Fruit fly (Drosophila melanogaster) whole organism, prepupa: Measurements from ENCODE around the gene CG11779.

Source experiments
- Blimp-1 ChIP-seq: fragments of 200-800 bp; sonication (Bioruptor generic); optimal IDR thresholded peaks from 3 replicates; lab custom pipeline; 2017; ENCODE audit warnings: missing biosample characterization, missing genetic modification characterization, mild to moderate bottlenecking, moderate library complexity, missing genetic modification reagents
- CG10631 ChIP-seq: fragments of 200-800 bp; sonication (Bioruptor generic); optimal IDR thresholded peaks from 2 replicates; lab custom pipeline; 2016; ENCODE audit warnings: missing biosample characterization, missing genetic modification characterization
- CG10669 ChIP-seq: fragments of 200-800 bp; sonication (Bioruptor generic); optimal IDR thresholded peaks from 3 replicates; lab custom pipeline; 2018; ENCODE audit warnings: missing biosample characterization, mild to moderate bottlenecking, missing genetic modification characterization, moderate library complexity
- CG11294 ChIP-seq: fragments of 200-800 bp; sonication (Bioruptor generic); IDR thresholded peaks from 2 replicates; pipeline ENCODE4 v1.3.6; 2022; ENCODE audit warnings: missing biosample characterization, missing genetic modification characterization
- CG11762 ChIP-seq: fragments of 200-800 bp; sonication (Bioruptor generic); optimal IDR thresholded peaks from 3 replicates; lab custom pipeline; 2016; ENCODE audit warnings: missing biosample characterization, missing genetic modification characterization; ENCODE audit not compliant: insufficient read depth
- CG11902 ChIP-seq: fragments of 200-800 bp; sonication (Bioruptor generic); optimal IDR thresholded peaks from 3 replicates; lab custom pipeline; 2016; ENCODE audit warnings: missing biosample characterization, missing genetic modification characterization
- CG15336 ChIP-seq: fragments of 200-800 bp; sonication (Bioruptor generic); IDR thresholded peaks from 2 replicates; pipeline ENCODE4 v1.3.6; 2022; ENCODE audit warnings: missing biosample characterization, missing genetic modification characterization
- CG1621 ChIP-seq: fragments of 200-800 bp; sonication (Bioruptor generic); optimal IDR thresholded peaks from 3 replicates; lab custom pipeline; 2018; ENCODE audit warnings: missing biosample characterization, mild to moderate bottlenecking, missing genetic modification characterization
- CG16779 ChIP-seq: fragments of 200-800 bp; sonication (Bioruptor generic); optimal IDR thresholded peaks from 3 replicates; lab custom pipeline; 2017; ENCODE audit warnings: missing biosample characterization, mild to moderate bottlenecking, missing genetic modification characterization
- CG3032 ChIP-seq: fragments of 200-800 bp; optimal IDR thresholded peaks from 2 replicates; lab custom pipeline; 2019; ENCODE audit warnings: missing biosample characterization, mild to moderate bottlenecking, missing genetic modification characterization, moderate library complexity
- CG31627 ChIP-seq: fragments of 200-800 bp; sonication (Bioruptor generic); optimal IDR thresholded peaks from 3 replicates; lab custom pipeline; 2016; ENCODE audit warnings: missing biosample characterization, missing genetic modification characterization
- CG32006 ChIP-seq: fragments of 200-800 bp; sonication (Bioruptor generic); optimal IDR thresholded peaks from 3 replicates; lab custom pipeline; 2017; ENCODE audit warnings: missing biosample characterization, mild to moderate bottlenecking, missing genetic modification characterization
- CG3919 ChIP-seq: fragments of 200-800 bp; sonication (Bioruptor generic); optimal IDR thresholded peaks from 3 replicates; lab custom pipeline; 2016; ENCODE audit warnings: missing biosample characterization, missing genetic modification characterization
- CG4318 ChIP-seq: fragments of 200-800 bp; sonication (Bioruptor generic); optimal IDR thresholded peaks from 3 replicates; lab custom pipeline; 2017; ENCODE audit warnings: missing biosample characterization, mild to moderate bottlenecking, missing genetic modification characterization
- CG6276 ChIP-seq: fragments of 200-800 bp; sonication (Bioruptor generic); optimal IDR thresholded peaks from 2 replicates; lab custom pipeline; 2017; ENCODE audit warnings: missing biosample characterization, mild to moderate bottlenecking, missing genetic modification characterization
- CG6792 ChIP-seq: fragments of 200-800 bp; sonication (Bioruptor generic); optimal IDR thresholded peaks from 3 replicates; lab custom pipeline; 2016; ENCODE audit warnings: missing biosample characterization, missing genetic modification characterization
- CG6854 ChIP-seq: fragments of 200-800 bp; sonication (Bioruptor generic); optimal IDR thresholded peaks from 2 replicates; lab custom pipeline; 2017; ENCODE audit warnings: missing biosample characterization, mild to moderate bottlenecking, missing genetic modification characterization
- CG7368 ChIP-seq: fragments of 200-800 bp; sonication (Bioruptor generic); optimal IDR thresholded peaks from 3 replicates; lab custom pipeline; 2016; ENCODE audit warnings: missing biosample characterization, missing genetic modification characterization
- CG8319 ChIP-seq: fragments of 200-800 bp; sonication (Bioruptor generic); optimal IDR thresholded peaks from 3 replicates; lab custom pipeline; 2016; ENCODE audit warnings: missing biosample characterization, missing genetic modification characterization
- CG8632 ChIP-seq: fragments of 200-800 bp; sonication (Bioruptor generic); optimal IDR thresholded peaks from 3 replicates; lab custom pipeline; 2016; ENCODE audit warnings: missing biosample characterization, missing genetic modification characterization
- Eip75B ChIP-seq: fragments of 200-800 bp; sonication (Bioruptor generic); optimal IDR thresholded peaks from 3 replicates; lab custom pipeline; 2016; ENCODE audit warnings: missing biosample characterization, missing genetic modification characterization
- Eip78C ChIP-seq: fragments of 200-800 bp; sonication (Bioruptor generic); peaks from one replicate; lab custom pipeline; 2016; ENCODE audit warnings: missing biosample characterization, missing genetic modification characterization
- Ets96B ChIP-seq: fragments of 200-800 bp; optimal IDR thresholded peaks from 2 replicates; lab custom pipeline; 2019; ENCODE audit warnings: missing biosample characterization, mild to moderate bottlenecking, missing genetic modification characterization, moderate library complexity
- Gug ChIP-seq: fragments of 200-800 bp; sonication (Bioruptor generic); IDR thresholded peaks from 2 replicates; pipeline ENCODE4 v1.3.6; 2022; ENCODE audit warnings: missing biosample characterization, missing genetic modification characterization
- Hr39 ChIP-seq: fragments of 200-800 bp; sonication (Bioruptor generic); optimal IDR thresholded peaks from 2 replicates; lab custom pipeline; 2016; ENCODE audit warnings: missing biosample characterization, missing genetic modification characterization
- Hr4 ChIP-seq: fragments of 200-800 bp; sonication (Bioruptor generic); optimal IDR thresholded peaks from 3 replicates; lab custom pipeline; 2016; ENCODE audit warnings: missing biosample characterization, missing genetic modification characterization
- Lpt ChIP-seq: fragments of 200-800 bp; sonication (Bioruptor generic); optimal IDR thresholded peaks from 3 replicates; lab custom pipeline; 2016; ENCODE audit warnings: missing biosample characterization, missing genetic modification characterization
- Met ChIP-seq: fragments of 200-800 bp; sonication (Bioruptor generic); optimal IDR thresholded peaks from 3 replicates; lab custom pipeline; 2016; ENCODE audit warnings: missing biosample characterization, missing genetic modification characterization
- Sox14 ChIP-seq: fragments of 200-800 bp; sonication (Bioruptor generic); optimal IDR thresholded peaks from 3 replicates; lab custom pipeline; 2016; ENCODE audit warnings: missing biosample characterization, missing genetic modification characterization
- achi ChIP-seq: fragments of 200-800 bp; sonication (Bioruptor generic); optimal IDR thresholded peaks from 3 replicates; lab custom pipeline; 2016; ENCODE audit warnings: missing biosample characterization, missing genetic modification characterization
- acj6 ChIP-seq: fragments of 200-800 bp; sonication (Bioruptor generic); optimal IDR thresholded peaks from 3 replicates; lab custom pipeline; 2016; ENCODE audit warnings: missing biosample characterization, missing genetic modification characterization
- cyc ChIP-seq: fragments of 200-800 bp; sonication (Bioruptor generic); optimal IDR thresholded peaks from 3 replicates; lab custom pipeline; 2016; ENCODE audit warnings: missing biosample characterization, missing genetic modification characterization
- dsx ChIP-seq: fragments of 200-800 bp; optimal IDR thresholded peaks from 3 replicates; lab custom pipeline; 2019; ENCODE audit warnings: missing biosample characterization, mild to moderate bottlenecking, missing genetic modification characterization, moderate library complexity; ENCODE audit not compliant: poor library complexity, severe bottlenecking
- esn ChIP-seq: fragments of 200-800 bp; sonication (Bioruptor generic); optimal IDR thresholded peaks from 2 replicates; lab custom pipeline; 2016; ENCODE audit warnings: missing biosample characterization, mild to moderate bottlenecking, missing genetic modification characterization, moderate library complexity
- fd59A ChIP-seq: fragments of 200-800 bp; sonication (Bioruptor generic); optimal IDR thresholded peaks from 2 replicates; lab custom pipeline; 2017; ENCODE audit warnings: missing biosample characterization, mild to moderate bottlenecking, missing genetic modification characterization, missing genetic modification reagents
- fd85E ChIP-seq: fragments of 200-800 bp; sonication (Bioruptor generic); optimal IDR thresholded peaks from 3 replicates; lab custom pipeline; 2016; ENCODE audit warnings: missing biosample characterization, missing genetic modification characterization
- fkh ChIP-seq: fragments of 200-800 bp; sonication (Bioruptor generic); optimal IDR thresholded peaks from 3 replicates; lab custom pipeline; 2017; ENCODE audit warnings: missing biosample characterization, mild to moderate bottlenecking, missing genetic modification characterization, moderate library complexity
- pdm3 ChIP-seq: fragments of 200-800 bp; sonication (Bioruptor generic); optimal IDR thresholded peaks from 3 replicates; lab custom pipeline; 2016; ENCODE audit warnings: missing biosample characterization, missing genetic modification characterization
- salr ChIP-seq, 2 experiments: fragments of 200-800 bp; sonication (Bioruptor generic); optimal IDR thresholded peaks; 3 replicates each; lab custom pipeline; 2016 to 2018; ENCODE audit warnings: missing biosample characterization in 2 of 2, missing genetic modification characterization in 2 of 2, mild to moderate bottlenecking in 1 of 2
- ss ChIP-seq, 2 experiments: fragments of 200-800 bp; sonication (Bioruptor generic); optimal IDR thresholded peaks; 2 replicates in 1 of 2; 3 replicates in 1 of 2; lab custom pipeline; 2017 to 2018; ENCODE audit warnings: mild to moderate bottlenecking in 2 of 2, missing biosample characterization in 2 of 2, missing genetic modification characterization in 2 of 2, moderate library complexity in 1 of 2
- topi ChIP-seq: fragments of 200-800 bp; sonication (Bioruptor generic); optimal IDR thresholded peaks from 3 replicates; lab custom pipeline; 2016; ENCODE audit warnings: missing biosample characterization, missing genetic modification characterization

CG11779 gene

DNA sequence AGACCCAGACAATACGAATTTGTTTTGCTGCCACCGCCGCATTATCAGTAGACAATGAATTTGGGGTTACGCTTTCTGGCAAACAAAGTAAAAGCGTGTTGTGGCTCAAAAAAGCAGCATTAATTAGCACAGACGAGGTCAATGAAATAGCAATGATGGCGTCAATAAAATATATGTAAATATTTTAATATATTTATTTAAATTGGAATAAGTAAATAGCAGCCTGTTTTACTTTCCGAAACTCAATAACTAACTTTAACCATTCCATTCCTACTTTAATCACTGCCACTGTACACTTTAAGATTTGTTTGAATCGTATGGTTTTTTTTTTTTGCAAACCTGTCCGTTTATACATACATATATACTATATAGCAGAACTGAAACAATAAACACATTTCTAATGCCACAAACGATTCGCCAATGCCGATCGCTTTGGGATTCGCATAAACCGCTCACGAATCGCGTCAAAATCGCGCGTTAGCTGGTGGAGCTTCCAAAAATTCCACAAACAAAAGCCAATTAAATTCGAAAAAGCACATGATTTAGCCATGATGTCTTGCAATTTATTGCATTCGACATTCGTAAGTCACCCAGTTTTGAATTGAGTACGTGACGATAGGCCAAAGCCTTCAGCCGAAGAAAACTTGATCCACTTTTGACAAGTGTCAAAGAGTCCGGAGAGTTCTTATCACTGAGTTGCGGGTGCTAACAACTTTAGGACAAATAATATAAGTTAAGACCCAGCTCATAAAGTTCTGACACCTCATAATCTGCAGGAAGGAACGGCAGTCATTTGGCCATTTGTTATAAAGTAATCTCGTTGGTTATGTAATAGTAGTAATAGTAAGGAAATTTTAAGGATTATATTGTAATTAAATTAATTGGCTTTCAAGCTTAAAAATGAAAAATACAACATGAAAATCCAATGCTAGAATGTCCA is 7.6 kb downstream of the CG11779 start (continued):
- TF ChIP-seq CG15336 (peak; percentile 52), Hr4 (GFP tag; lab: Kevin White, UChicago) (no peak), CG11762 (GFP tag; lab: Kevin White, UChicago) (no peak), acj6 (GFP tag; lab: Kevin White, UChicago) (no peak), Eip75B (GFP tag; lab: Kevin White, UChicago) (no peak), CG32006 (GFP tag; lab: Kevin White, UChicago) (peak; percentile 30), pdm3 (GFP tag; lab: Kevin White, UChicago) (no peak), cyc (GFP tag; lab: Kevin White, UChicago) (no peak), CG16779 (tag; lab: Kevin White, UChicago) (no peak), esn (GFP tag; lab: Kevin White, UChicago) (no peak)

DNA sequence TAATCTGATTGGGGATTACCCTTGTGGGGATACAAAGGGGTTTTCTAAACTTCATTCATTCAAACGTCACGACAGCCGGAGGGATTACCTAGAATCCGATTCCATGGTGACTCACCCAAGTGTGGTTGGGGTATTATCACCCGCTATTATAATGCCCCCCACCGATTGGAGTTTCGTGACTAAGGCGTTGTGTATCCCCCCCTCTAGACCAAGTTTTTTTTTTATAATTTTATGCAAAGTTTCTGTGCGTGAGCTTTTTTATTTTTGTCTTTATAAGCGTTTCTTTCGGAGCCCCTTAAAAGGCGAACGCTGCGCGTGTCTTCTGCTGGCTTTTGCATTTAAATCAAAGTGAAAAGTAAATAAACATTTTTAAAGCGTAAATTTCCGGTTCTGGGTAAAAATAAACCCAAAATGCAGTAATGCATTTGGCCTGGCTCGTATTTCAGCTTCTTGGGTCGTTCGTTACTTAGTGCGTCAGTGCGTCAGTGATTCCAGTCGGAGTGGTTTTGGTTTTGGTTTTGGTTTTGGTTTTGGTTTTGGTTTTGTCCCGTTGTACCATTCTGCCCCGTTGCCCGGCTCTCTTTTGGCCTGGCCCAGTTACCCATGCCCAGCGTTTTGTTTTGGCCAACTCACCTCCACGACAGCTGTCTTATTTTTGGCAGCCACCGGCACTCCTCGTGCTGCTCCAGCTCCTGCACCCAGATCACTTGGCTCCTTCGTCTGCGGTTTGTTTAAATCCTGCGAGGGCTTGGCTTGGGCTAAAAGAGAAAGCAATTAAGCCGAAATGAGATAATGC is 8.6 kb downstream of the CG11779 start:
- no peak for TF ChIP-seq salr (GFP tag; optimal IDR thresholded peaks at IDR 0.05; lab: Kevin White, UChicago)
- TF ChIP-seq ss (GFP tag; optimal IDR thresholded peaks at IDR 0.05; lab: Kevin White, UChicago) = peak in 1 of 2 experiments; percentile 31
- TF ChIP-seq CG3032 (tag; lab: Kevin White, UChicago) = no peak
- no peak for TF ChIP-seq CG1621 (tag; lab: Kevin White, UChicago)
- TF ChIP-seq fkh (GFP tag; lab: Kevin White, UChicago) = no peak
- no peak for TF ChIP-seq CG11294 (GFP tag; lab: Robert Waterston, UW)
- TF ChIP-seq CG11762 (GFP tag; lab: Kevin White, UChicago) = no peak
- no peak for TF ChIP-seq pdm3 (GFP tag; lab: Kevin White, UChicago)
- peak; percentile 63 for TF ChIP-seq Blimp-1 (GFP tag; lab: Kevin White, UChicago)
- peak; percentile 58 for TF ChIP-seq Eip78C
- no peak for TF ChIP-seq Lpt (GFP tag; lab: Kevin White, UChicago)
- TF ChIP-seq CG6854 = peak; percentile 78

DNA sequence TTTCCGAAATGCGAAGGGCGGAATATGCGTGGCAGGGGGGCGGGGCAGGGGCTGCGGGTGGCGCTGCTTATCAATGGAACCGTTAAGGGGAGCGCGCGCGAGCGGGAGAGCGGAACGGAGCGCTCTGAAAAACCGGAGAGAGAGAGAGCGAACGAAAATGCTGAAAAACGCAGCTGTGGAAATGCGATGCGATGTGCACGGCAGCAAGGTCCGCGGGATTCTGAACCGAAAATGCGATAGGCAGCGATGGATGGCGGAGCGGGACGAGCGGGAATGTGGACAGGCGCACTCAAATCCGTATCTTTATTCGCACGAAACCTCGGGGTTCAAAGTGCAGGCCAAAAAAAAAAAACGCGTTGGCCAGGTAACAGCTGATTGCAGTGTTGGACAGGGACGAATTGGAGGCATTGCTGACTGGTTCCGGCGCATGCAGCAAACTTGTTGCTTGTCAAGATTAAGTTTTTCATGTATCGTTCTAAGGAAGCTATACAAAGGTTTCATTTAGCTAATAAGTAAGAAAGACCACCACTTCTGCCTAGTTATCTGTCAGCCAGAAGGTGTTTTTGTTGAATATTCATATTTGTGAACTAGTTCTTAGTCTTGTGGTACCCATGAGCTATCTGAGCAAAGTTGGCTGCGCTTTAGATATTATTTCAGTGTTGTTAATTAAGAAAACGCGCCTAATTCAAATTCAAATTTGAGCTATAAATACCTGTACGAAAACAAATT is 12.0 kb downstream of the CG11779 start, which contains the start of gene Ppcs:
Ppcs (minus strand) TSS at position 400 of the 729 bp plus-strand sequence.
- no peak for TF ChIP-seq CG11902
- TF ChIP-seq Lpt (GFP tag; lab: Kevin White, UChicago) = peak; percentile 57
- TF ChIP-seq CG11294 (GFP tag; lab: Robert Waterston, UW) = peak; percentile 7; the same call in 1 of the 2 replicates
- TF ChIP-seq CG3919 (GFP tag; lab: Kevin White, UChicago) = peak; percentile 84
- TF ChIP-seq CG8632 (GFP tag; lab: Kevin White, UChicago) = peak; percentile 46
- TF ChIP-seq CG10631 (GFP tag; lab: Kevin White, UChicago) = peak; percentile 65
- TF ChIP-seq CG7368 = peak; percentile 75
- TF ChIP-seq Gug = 0 out of 2 replicates have a peak, but pooled peaks have one; percentile 17
- TF ChIP-seq CG31627 (GFP tag; lab: Kevin White, UChicago) = peak; percentile 63
- peak; percentile 60 for TF ChIP-seq Met (GFP tag; lab: Kevin White, UChicago)
- TF ChIP-seq topi (GFP tag; lab: Kevin White, UChicago) = peak; percentile 73
- peak; percentile 35 for TF ChIP-seq Ets96B
- peak; percentile 96 for TF ChIP-seq CG6854
- TF ChIP-seq CG3032 (tag; lab: Kevin White, UChicago) = peak; percentile 38
- peak; percentile 55 for TF ChIP-seq Hr39
- TF ChIP-seq dsx (GFP tag; lab: Kevin White, UChicago) = peak; percentile 59
- TF ChIP-seq CG6276 (GFP tag; lab: Kevin White, UChicago) = peak; percentile 93
- no peak for TF ChIP-seq CG6792 (GFP tag; lab: Kevin White, UChicago)
- TF ChIP-seq CG10669 (GFP tag; lab: Kevin White, UChicago) = peak; percentile 59
- TF ChIP-seq CG15336 = peak; percentile 74
- TF ChIP-seq achi = peak; percentile 76
- TF ChIP-seq CG4318 (GFP tag; lab: Kevin White, UChicago) = no peak
- TF ChIP-seq Blimp-1 (GFP tag; lab: Kevin White, UChicago) = peak; percentile 58
- TF ChIP-seq fd85E = peak; percentile 77
- peak; percentile 62 for TF ChIP-seq Sox14 (GFP tag; lab: Kevin White, UChicago)
- peak; percentile 50 for TF ChIP-seq acj6 (GFP tag; lab: Kevin White, UChicago)
- peak; percentile 53 for TF ChIP-seq fd59A (GFP tag; lab: Kevin White, UChicago)
- TF ChIP-seq CG8319 = peak; percentile 68
